Worm (Caenorhabditis elegans) whole organism, L4 larva: ENCODE measurements around the gene acbp-3.

Experiments
- F26F4.8 ChIP-seq: fragments of 200-800 bp; sonication (Bioruptor generic); conservative IDR thresholded peaks from 2 replicates; pipeline ENCODE4 v1.3.6; 2022; ENCODE audit warnings: missing genetic modification characterization, missing compliant biosample characterization
- F49E8.2 ChIP-seq: sonication (generic microtip); optimal IDR thresholded peaks from 2 replicates; lab custom pipeline; 2016; ENCODE audit warnings: missing compliant biosample characterization, mild to moderate bottlenecking, missing genetic modification characterization, borderline replicate concordance
- Y5F2A.4 ChIP-seq: fragments of 200-800 bp; sonication (Bioruptor generic); optimal IDR thresholded peaks from 2 replicates; lab custom pipeline; 2018; ENCODE audit warnings: mild to moderate bottlenecking, missing genetic modification characterization, missing compliant biosample characterization
- Y75B8A.6 ChIP-seq: fragments of 200-800 bp; sonication (Bioruptor generic); IDR thresholded peaks from 2 replicates; pipeline ENCODE4 v1.3.6; 2022; ENCODE audit warnings: missing genetic modification reagents, missing genetic modification characterization, missing compliant biosample characterization
- ZK337.2 ChIP-seq: fragments of 200-800 bp; sonication (Bioruptor generic); IDR thresholded peaks from 2 replicates; pipeline ENCODE4 v1.3.6; 2022; ENCODE audit warnings: missing genetic modification reagents, missing genetic modification characterization, missing compliant biosample characterization
- ZK546.5 ChIP-seq, 2 experiments: sonication (generic microtip); optimal IDR thresholded peaks; 2 replicates each; lab custom pipeline; 2017; ENCODE audit warnings: missing biosample characterization in 2 of 2, missing genetic modification characterization in 2 of 2
- aha-1 ChIP-seq: fragments of 150-350 bp; peaks from one replicate; lab custom pipeline; 2014; ENCODE audit warnings: missing biosample characterization, missing genetic modification characterization
- ceh-20 ChIP-seq: fragments of 200-800 bp; sonication (Bioruptor generic); IDR thresholded peaks from 2 replicates; pipeline ENCODE4 v1.3.6; 2022; ENCODE audit warnings: missing genetic modification reagents, missing genetic modification characterization, missing compliant biosample characterization
- ceh-28 ChIP-seq: fragments of 150-350 bp; optimal IDR thresholded peaks from 2 replicates; lab custom pipeline; 2014; ENCODE audit warnings: missing biosample characterization, missing genetic modification reagents, missing genetic modification characterization
- ces-1 ChIP-seq: fragments of 150-350 bp; sonication (generic microtip); optimal IDR thresholded peaks from 4 replicates; lab custom pipeline; 2014; ENCODE audit warnings: missing biosample characterization, missing genetic modification reagents, missing genetic modification characterization
- daf-8 ChIP-seq: fragments of 200-800 bp; sonication (Bioruptor generic); IDR thresholded peaks from 2 replicates; pipeline ENCODE4 v1.3.6; 2022; ENCODE audit warnings: missing genetic modification characterization, missing compliant biosample characterization
- egl-27 ChIP-seq: sonication (generic microtip); optimal IDR thresholded peaks from 3 replicates; lab custom pipeline; 2017; ENCODE audit warnings: missing biosample characterization, missing genetic modification reagents, missing genetic modification characterization
- fkh-10 ChIP-seq: fragments of 150-350 bp; optimal IDR thresholded peaks from 2 replicates; lab custom pipeline; 2014; ENCODE audit warnings: missing biosample characterization, missing genetic modification reagents, missing genetic modification characterization
- lin-39 ChIP-seq: fragments of 150-350 bp; optimal IDR thresholded peaks from 2 replicates; lab custom pipeline; 2014; ENCODE audit warnings: missing biosample characterization, missing genetic modification reagents, missing genetic modification characterization
- madf-5 ChIP-seq, 2 experiments: fragments of 200-800 bp; sonication (Bioruptor generic); IDR thresholded peaks; 2 replicates each; pipeline ENCODE4 v1.3.6; 2022; ENCODE audit warnings: missing compliant biosample characterization in 2 of 2, missing genetic modification characterization in 2 of 2
- madf-9 ChIP-seq: fragments of 200-800 bp; sonication (Bioruptor generic); conservative IDR thresholded peaks from 2 replicates; pipeline ENCODE4 v1.3.6; 2022; ENCODE audit warnings: missing genetic modification reagents, missing genetic modification characterization, missing compliant biosample characterization
- mdl-1 ChIP-seq, 2 experiments: fragments of 150-350 bp in 1 of 2; sonication (generic microtip) in 1 of 2; optimal IDR thresholded peaks; 2 replicates each; lab custom pipeline; 2014 to 2017; ENCODE audit warnings: missing biosample characterization in 2 of 2, missing genetic modification characterization in 2 of 2
- mdt-29 ChIP-seq: fragments of 200-800 bp; sonication (Bioruptor generic); IDR thresholded peaks from 2 replicates; pipeline ENCODE4 v1.3.6; 2022; ENCODE audit warnings: missing genetic modification reagents, missing genetic modification characterization, missing compliant biosample characterization
- nhr-102 ChIP-seq: sonication (generic microtip); optimal IDR thresholded peaks from 2 replicates; lab custom pipeline; 2016; ENCODE audit warnings: mild to moderate bottlenecking, missing genetic modification characterization, moderate library complexity, missing compliant biosample characterization
- nhr-11 ChIP-seq: fragments of 150-350 bp; optimal IDR thresholded peaks from 2 replicates; lab custom pipeline; 2014; ENCODE audit warnings: missing biosample characterization, missing genetic modification characterization
- nhr-28 ChIP-seq: fragments of 150-350 bp; optimal IDR thresholded peaks from 2 replicates; lab custom pipeline; 2014; ENCODE audit warnings: missing biosample characterization, missing genetic modification characterization
- nhr-41 ChIP-seq: fragments of 200-800 bp; sonication (Bioruptor generic); IDR thresholded peaks from 2 replicates; pipeline ENCODE4 v1.3.6; 2022; ENCODE audit warnings: missing genetic modification reagents, missing genetic modification characterization, missing compliant biosample characterization
- nhr-42 ChIP-seq: fragments of 200-800 bp; sonication (Bioruptor generic); IDR thresholded peaks from 2 replicates; pipeline ENCODE4 v1.3.6; 2022; ENCODE audit warnings: missing genetic modification characterization, missing compliant biosample characterization
- nhr-6 ChIP-seq: fragments of 150-350 bp; optimal IDR thresholded peaks from 2 replicates; lab custom pipeline; 2014; ENCODE audit warnings: missing biosample characterization, missing genetic modification characterization
- pha-4 ChIP-seq, 2 experiments: fragments of 150-350 bp in 1 of 2; fragments of 200-800 bp in 1 of 2; sonication (Bioruptor generic) in 1 of 2; IDR thresholded peaks in 1 of 2; optimal IDR thresholded peaks in 1 of 2; 2 replicates each; pipeline versions ENCODE4 v1.3.6 to Lab custom; 2014 to 2022; ENCODE audit warnings: missing genetic modification characterization in 2 of 2, missing genetic modification reagents in 2 of 2, missing biosample characterization in 1 of 2, missing compliant biosample characterization in 1 of 2
- rbr-2 ChIP-seq: sonication (generic microtip); optimal IDR thresholded peaks from 2 replicates; lab custom pipeline; 2016; ENCODE audit warnings: missing genotype, missing genetic modification characterization, missing compliant biosample characterization
- snpc-1.2 ChIP-seq: fragments of 200-800 bp; sonication (Bioruptor generic); IDR thresholded peaks from 2 replicates; pipeline ENCODE4 v1.3.6; 2022; ENCODE audit warnings: missing genetic modification reagents, missing genetic modification characterization, missing compliant biosample characterization
- zag-1 ChIP-seq: fragments of 150-350 bp; optimal IDR thresholded peaks from 2 replicates; lab custom pipeline; 2014; ENCODE audit warnings: missing biosample characterization, missing genetic modification characterization
- ztf-7 ChIP-seq: fragments of 150-350 bp; optimal IDR thresholded peaks from 2 replicates; lab custom pipeline; 2014; ENCODE audit warnings: missing biosample characterization, missing genetic modification characterization

acbp-3 gene

DNA sequence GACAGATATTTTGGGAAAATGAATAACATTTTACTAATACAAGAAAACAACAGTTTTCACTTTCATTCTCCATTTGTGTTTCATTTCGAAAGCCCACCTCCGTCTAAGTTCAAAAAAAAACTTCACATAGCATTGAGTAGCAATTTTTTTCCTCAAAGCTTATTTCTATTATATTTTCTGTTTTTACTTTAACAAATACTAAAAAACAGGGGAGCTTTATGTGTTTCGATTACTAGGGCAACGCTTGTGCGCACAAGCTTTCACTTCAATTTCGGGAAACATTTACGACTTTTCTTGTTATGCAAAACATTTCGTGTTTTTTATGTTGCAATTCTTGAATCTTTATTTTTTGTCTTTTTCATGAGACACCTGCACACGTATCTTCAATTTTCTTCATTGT is 17.2 kb upstream of the acbp-3 start, which contains the start of gene T21E8.5:
Gene T21E8.5, plus strand, starts transcription at position 301 of the 400 bp plus-strand sequence.
- TF ChIP-seq ztf-7 (tag; lab: Kevin White, UChicago) (no peak), nhr-6 (tag; lab: Kevin White, UChicago) (no peak), madf-5 (GFP tag; IDR thresholded peaks at IDR 0.05; lab: Robert Waterston, UW) (no peak), ZK546.5 (tag; optimal IDR thresholded peaks at IDR 0.05; lab: Kevin White, UChicago) (no peak), zag-1 (no peak), Y5F2A.4 (GFP tag; lab: Kevin White, UChicago) (no peak), mdt-29 (GFP tag; lab: Robert Waterston, UW) (no peak), lin-39 (tag; lab: Kevin White, UChicago) (no peak), Y75B8A.6 (GFP tag; lab: Robert Waterston, UW) (no peak), nhr-102 (no peak)

DNA sequence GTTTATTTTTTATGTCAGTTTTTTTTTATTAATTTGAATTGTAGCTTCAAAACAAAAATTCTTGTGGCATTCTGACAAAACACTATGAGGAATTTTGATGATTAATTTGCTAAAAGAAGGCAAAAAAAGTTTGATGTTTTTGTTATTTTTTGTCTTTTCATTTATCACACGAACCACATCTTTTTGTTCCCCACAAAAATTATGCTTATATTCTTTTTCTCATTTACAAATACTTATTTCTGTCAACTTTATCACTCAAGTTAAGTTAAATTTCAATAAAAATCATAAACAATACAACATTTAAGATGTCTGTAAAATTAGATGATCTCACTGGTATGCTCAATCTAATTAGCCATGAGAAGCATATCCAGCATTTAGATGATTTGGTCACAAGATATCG is 14.9 kb upstream of the acbp-3 start, which contains the start of gene F47B10.6:
Gene F47B10.6, plus strand, starts transcription at position 301 of the 400 bp plus-strand sequence.
- TF ChIP-seq pha-4 (GFP tag; IDR thresholded peaks at IDR 0.05; lab: Robert Waterston, UW), result no peak
- no peak for TF ChIP-seq pha-4 (tag; optimal IDR thresholded peaks at IDR 0.05; lab: Kevin White, UChicago)
- TF ChIP-seq F49E8.2 (tag; lab: Kevin White, UChicago), result no peak
- TF ChIP-seq nhr-28 (tag; lab: Kevin White, UChicago), result no peak
- TF ChIP-seq, all 104 proteins: peak for 0

DNA sequence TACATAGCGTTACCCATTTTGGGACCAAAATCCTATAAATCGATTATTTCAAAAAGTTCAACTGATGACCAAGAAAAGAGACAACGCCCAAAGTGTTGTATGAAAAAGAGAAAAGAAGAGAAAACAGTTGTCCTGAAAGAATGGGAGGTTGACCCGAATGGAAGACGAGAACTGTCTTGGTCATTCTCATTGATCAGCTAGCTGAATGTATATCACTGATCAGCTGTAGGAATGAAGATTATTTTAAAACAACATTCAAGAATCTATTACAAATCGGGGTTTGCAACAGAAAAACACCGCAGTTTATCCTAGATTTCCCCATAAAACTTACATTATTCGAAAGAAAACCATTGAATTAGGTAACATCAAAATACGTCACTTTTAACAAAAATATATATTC is 12.6 kb upstream of the acbp-3 start, which contains the start of gene F47B10.5:
Gene F47B10.5, minus strand, starts transcription at position 101 of the 400 bp plus-strand sequence.
- TF ChIP-seq nhr-11 (tag; lab: Kevin White, UChicago), result no peak
- TF ChIP-seq egl-27 (tag; lab: Kevin White, UChicago), result no peak
- TF ChIP-seq aha-1 (tag; lab: Kevin White, UChicago), result peak; percentile 35

DNA sequence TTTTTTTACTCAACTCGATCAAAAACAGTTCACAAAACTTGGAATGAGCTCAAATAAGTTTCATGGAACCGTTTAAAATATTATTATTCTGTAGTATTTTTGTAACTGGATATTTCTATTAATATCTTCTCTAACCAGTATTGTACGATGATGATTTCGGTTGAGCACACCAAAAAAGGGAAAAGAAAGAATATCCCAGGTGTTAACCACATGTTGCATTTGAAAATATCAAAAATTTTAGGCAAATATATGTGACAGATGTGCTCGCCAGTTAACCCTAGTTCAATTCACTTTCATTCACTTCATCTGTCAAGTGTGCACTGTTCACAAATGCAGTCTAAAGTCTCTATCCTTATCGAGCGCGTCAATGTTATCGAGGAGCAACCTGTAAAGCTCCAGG is 12.1 kb upstream of the acbp-3 start, which contains the start of gene F47B10.4:
Gene F47B10.4, plus strand, starts transcription at position 301 of the 400 bp plus-strand sequence.
- no peak for TF ChIP-seq ZK546.5 (tag; optimal IDR thresholded peaks at IDR 0.05; lab: Kevin White, UChicago)
- no peak for TF ChIP-seq fkh-10 (GFP tag; lab: Kevin White, UChicago)
- no peak for TF ChIP-seq nhr-41 (GFP tag; lab: Robert Waterston, UW)
- TF ChIP-seq ceh-20 (GFP tag; lab: Robert Waterston, UW), result no peak
- no peak for TF ChIP-seq daf-8 (GFP tag; lab: Robert Waterston, UW)
- TF ChIP-seq madf-9 (GFP tag; lab: Robert Waterston, UW), result no peak
- no peak for TF ChIP-seq rbr-2 (tag; lab: Kevin White, UChicago)
- TF ChIP-seq ZK337.2 (GFP tag; lab: Robert Waterston, UW), result no peak
- TF ChIP-seq ceh-28 (tag; lab: Kevin White, UChicago), result no peak

DNA sequence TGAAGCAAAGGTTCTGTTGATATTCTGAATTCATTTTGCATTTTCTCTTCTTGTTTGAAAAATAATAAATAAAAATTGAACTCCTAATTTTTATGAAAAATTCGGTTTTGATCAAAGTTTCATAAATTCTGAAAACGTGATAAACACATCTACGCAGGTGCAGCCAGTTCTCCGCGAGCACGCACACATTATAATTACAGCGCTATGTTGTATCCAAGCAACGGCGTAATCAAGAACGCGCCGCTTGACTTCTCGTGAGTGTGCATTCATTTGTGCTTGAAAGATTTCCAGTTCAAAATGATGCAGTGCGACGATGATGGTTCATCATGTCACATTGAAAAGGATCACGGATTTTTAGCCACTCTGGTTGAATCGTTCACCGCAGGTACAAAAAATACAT is 11.2 kb upstream of the acbp-3 start, which contains the start of gene F47B10.3:
Gene F47B10.3, plus strand, starts transcription at position 301 of the 400 bp plus-strand sequence.
- TF ChIP-seq snpc-1.2, result no peak
- TF ChIP-seq ces-1 (GFP tag; lab: Kevin White, UChicago), result no peak
- no peak for TF ChIP-seq ceh-20 (GFP tag; lab: Robert Waterston, UW)
- TF ChIP-seq F26F4.8 (GFP tag; lab: Robert Waterston, UW), result no peak
- TF ChIP-seq nhr-6 (tag; lab: Kevin White, UChicago), result no peak
- no peak for TF ChIP-seq madf-5 (GFP tag; IDR thresholded peaks at IDR 0.05; lab: Robert Waterston, UW)

DNA sequence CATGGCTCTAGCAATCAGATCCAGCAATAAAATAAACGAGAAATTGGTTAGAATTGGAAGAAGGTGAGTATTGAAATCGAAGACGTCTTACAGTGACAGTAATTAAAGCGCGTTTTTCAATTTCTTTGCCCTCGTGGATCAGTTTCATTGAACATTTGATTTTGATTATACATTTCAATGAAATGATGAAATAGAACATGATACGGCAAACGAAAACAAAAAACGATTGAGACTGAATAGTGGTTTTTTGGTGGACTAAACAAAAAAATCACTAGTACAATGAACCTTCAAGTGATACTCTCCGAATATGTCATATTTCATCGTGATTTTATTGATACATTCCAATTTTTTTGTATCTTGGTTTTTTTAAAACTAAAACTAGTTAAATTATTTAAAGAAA is 6.6 kb upstream of the acbp-3 start, which contains the start of gene haly-1:
Gene haly-1, minus strand, starts transcription at position 101 of the 400 bp plus-strand sequence.
- TF ChIP-seq nhr-42 (GFP tag; lab: Robert Waterston, UW), result no peak
- TF ChIP-seq mdl-1 (tag; optimal IDR thresholded peaks at IDR 0.05; lab: Kevin White, UChicago), result no peak
